Fruit fly (Drosophila melanogaster) whole organism: Measurements from ENCODE around the gene CG15221.

Experiments used
- Dll ChIP-seq: fragments of >200 bp; optimal IDR thresholded peaks from 2 replicates; lab custom pipeline; 2017
- pan ChIP-seq: fragments of >200 bp; optimal IDR thresholded peaks from 2 replicates; lab custom pipeline; 2017
- usp ChIP-seq: fragments of >200 bp; optimal IDR thresholded peaks from 2 replicates; lab custom pipeline; 2017; ENCODE audit warnings: missing biosample characterization, missing genetic modification characterization, mixed read lengths

DNA sequence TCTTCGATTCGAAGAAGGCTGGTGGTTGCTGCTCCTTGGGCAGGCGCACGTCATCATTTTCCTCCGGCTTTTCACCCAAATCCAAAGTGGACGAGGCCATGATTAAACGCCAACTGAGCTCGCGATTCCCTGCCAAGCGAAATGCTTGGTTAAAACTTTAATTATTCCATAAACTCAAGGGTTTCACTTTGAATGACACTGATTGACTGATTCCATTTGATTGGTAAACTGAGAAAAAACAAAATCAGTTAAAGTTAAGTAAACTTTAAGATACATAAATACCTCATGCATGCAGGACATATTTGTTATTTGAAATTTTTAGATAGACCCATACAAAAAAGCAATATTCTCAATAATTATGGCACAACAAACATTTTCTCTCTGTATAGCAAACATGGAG lies 9.7 kb downstream of the CG15221 start, which contains the start of gene inaF-A:
- no peak for TF ChIP-seq Dll (lab: Kevin White, UChicago)
- no peak for TF ChIP-seq usp (GFP tag; lab: Kevin White, UChicago)
- TF ChIP-seq pan (lab: Kevin White, UChicago) = no peak
